Worm (Caenorhabditis elegans) whole organism, young adult: ENCODE measurements around the gene sre-16.

ENCODE experiments used
- B0019.2 ChIP-seq: fragments of 200-800 bp; sonication (Bioruptor generic); conservative IDR thresholded peaks from 2 replicates; pipeline ENCODE4 v1.3.6; 2022; ENCODE audit warnings: missing genetic modification reagents, missing genetic modification characterization, missing compliant biosample characterization
- D2030.7 ChIP-seq: fragments of 200-800 bp; sonication (Bioruptor generic); IDR thresholded peaks from 2 replicates; pipeline ENCODE4 v1.3.6; 2022; ENCODE audit warnings: missing genetic modification reagents, missing genetic modification characterization, missing compliant biosample characterization
- F10E7.11 ChIP-seq: sonication (generic microtip); optimal IDR thresholded peaks from 2 replicates; lab custom pipeline; 2017; ENCODE audit warnings: mild to moderate bottlenecking, missing genetic modification characterization, moderate library complexity, missing compliant biosample characterization
- F55B11.4 ChIP-seq: sonication (generic microtip); optimal IDR thresholded peaks from 2 replicates; lab custom pipeline; 2016; ENCODE audit warnings: missing compliant biosample characterization, missing genetic modification characterization, borderline replicate concordance; ENCODE audit not compliant: insufficient read depth
- F57A8.1 ChIP-seq: fragments of 200-800 bp; sonication (Bioruptor generic); optimal IDR thresholded peaks from 2 replicates; lab custom pipeline; 2018; ENCODE audit warnings: mild to moderate bottlenecking, missing genetic modification characterization, moderate library complexity, missing compliant biosample characterization
- K11D2.4 ChIP-seq: fragments of 200-800 bp; sonication (Bioruptor generic); IDR thresholded peaks from 2 replicates; pipeline ENCODE4 v1.3.6; 2022; ENCODE audit warnings: missing genetic modification reagents, missing genetic modification characterization, missing compliant biosample characterization
- K12H6.12 ChIP-seq: fragments of 200-800 bp; sonication (Bioruptor generic); optimal IDR thresholded peaks from 2 replicates; lab custom pipeline; 2018; ENCODE audit warnings: mild to moderate bottlenecking, missing genetic modification characterization, missing compliant biosample characterization
- T07F8.4 ChIP-seq: sonication (generic microtip); optimal IDR thresholded peaks from 2 replicates; lab custom pipeline; 2016; ENCODE audit warnings: mild to moderate bottlenecking, missing genetic modification characterization, moderate library complexity, missing compliant biosample characterization
- T26A5.8 ChIP-seq: sonication (generic microtip); optimal IDR thresholded peaks from 2 replicates; lab custom pipeline; 2016; ENCODE audit warnings: missing genetic modification characterization, missing compliant biosample characterization
- Y53G8AR.9 ChIP-seq: fragments of 200-800 bp; sonication (Bioruptor generic); conservative IDR thresholded peaks from 2 replicates; pipeline ENCODE4 v1.3.6; 2022; ENCODE audit warnings: missing genetic modification reagents, missing genetic modification characterization, missing compliant biosample characterization
- Y56A3A.18 ChIP-seq: fragments of 200-800 bp; sonication (Bioruptor generic); IDR thresholded peaks from 2 replicates; pipeline ENCODE4 v1.3.6; 2022; ENCODE audit warnings: missing genetic modification reagents, missing genetic modification characterization, missing compliant biosample characterization
- Y79H2A.3 ChIP-seq: fragments of 200-800 bp; sonication (Bioruptor generic); conservative IDR thresholded peaks from 2 replicates; pipeline ENCODE4 v1.3.6; 2022; ENCODE audit warnings: missing genetic modification reagents, missing genetic modification characterization, missing compliant biosample characterization
- Y95B8A.8 ChIP-seq: fragments of 200-800 bp; sonication (Bioruptor generic); IDR thresholded peaks from 2 replicates; pipeline ENCODE4 v1.3.6; 2022; ENCODE audit warnings: missing genetic modification reagents, missing genetic modification characterization, missing compliant biosample characterization
- aptf-2 ChIP-seq: fragments of 200-800 bp; sonication (Bioruptor generic); conservative IDR thresholded peaks from 2 replicates; pipeline ENCODE4 v1.3.6; 2022; ENCODE audit warnings: missing genetic modification reagents, missing genetic modification characterization, missing compliant biosample characterization
- bed-1 ChIP-seq: fragments of 200-800 bp; sonication (Bioruptor generic); IDR thresholded peaks from 2 replicates; pipeline ENCODE4 v1.3.6; 2022; ENCODE audit warnings: missing genetic modification reagents, missing genetic modification characterization, missing compliant biosample characterization
- ceh-40 ChIP-seq: fragments of 200-800 bp; sonication (Bioruptor generic); IDR thresholded peaks from 2 replicates; pipeline ENCODE4 v1.3.6; 2022; ENCODE audit warnings: missing genetic modification characterization, missing compliant biosample characterization
- ceh-58 ChIP-seq: fragments of 200-800 bp; sonication (Bioruptor generic); IDR thresholded peaks from 2 replicates; pipeline ENCODE4 v1.3.6; 2022; ENCODE audit warnings: missing genetic modification characterization, missing compliant biosample characterization
- die-1 ChIP-seq: sonication (generic microtip); optimal IDR thresholded peaks from 2 replicates; lab custom pipeline; 2016; ENCODE audit warnings: missing genotype, mild to moderate bottlenecking, missing genetic modification characterization, missing compliant biosample characterization
- dpff-1 ChIP-seq: sonication (generic microtip); optimal IDR thresholded peaks from 2 replicates; lab custom pipeline; 2017; ENCODE audit warnings: mild to moderate bottlenecking, missing genetic modification characterization, missing compliant biosample characterization
- dpl-1 ChIP-seq: fragments of 150-350 bp; optimal IDR thresholded peaks from 2 replicates; lab custom pipeline; 2014; ENCODE audit warnings: missing biosample characterization, missing genetic modification reagents, missing genetic modification characterization
- efl-1 ChIP-seq: fragments of 150-350 bp; optimal IDR thresholded peaks from 2 replicates; lab custom pipeline; 2014; ENCODE audit warnings: missing biosample characterization, missing genetic modification reagents, missing genetic modification characterization
- egl-18 ChIP-seq: fragments of 200-800 bp; sonication (Bioruptor generic); IDR thresholded peaks from 2 replicates; pipeline ENCODE4 v1.3.6; 2022; ENCODE audit warnings: missing genetic modification reagents, missing genetic modification characterization, missing compliant biosample characterization
- ets-4 ChIP-seq: fragments of 200-800 bp; sonication (Bioruptor generic); optimal IDR thresholded peaks from 2 replicates; lab custom pipeline; 2018; ENCODE audit warnings: mild to moderate bottlenecking, missing genetic modification characterization, missing compliant biosample characterization
- hlh-12 ChIP-seq: sonication (generic microtip); optimal IDR thresholded peaks from 2 replicates; lab custom pipeline; 2016; ENCODE audit warnings: missing genetic modification characterization, missing compliant biosample characterization
- hmg-20 ChIP-seq: fragments of 200-800 bp; sonication (Bioruptor generic); IDR thresholded peaks from 2 replicates; pipeline ENCODE4 v1.3.6; 2022; ENCODE audit warnings: missing genetic modification reagents, missing genetic modification characterization, missing compliant biosample characterization
- lsl-1 ChIP-seq: fragments of 200-800 bp; sonication (Bioruptor generic); optimal IDR thresholded peaks from 2 replicates; lab custom pipeline; 2018; ENCODE audit warnings: mild to moderate bottlenecking, missing genetic modification characterization, moderate library complexity, missing compliant biosample characterization
- mes-4 ChIP-seq: sonication (generic microtip); optimal IDR thresholded peaks from 2 replicates; lab custom pipeline; 2016; ENCODE audit warnings: missing genotype, missing genetic modification characterization, missing compliant biosample characterization
- nfya-2 ChIP-seq: fragments of 200-800 bp; sonication (Bioruptor generic); IDR thresholded peaks from 2 replicates; pipeline ENCODE4 v1.3.6; 2022; ENCODE audit warnings: missing genetic modification reagents, missing genetic modification characterization, missing compliant biosample characterization
- nfyb-1 ChIP-seq: fragments of 200-800 bp; sonication (Bioruptor generic); IDR thresholded peaks from 2 replicates; pipeline ENCODE4 v1.3.6; 2022; ENCODE audit warnings: missing genetic modification reagents, missing genetic modification characterization, missing compliant biosample characterization
- nhr-27 ChIP-seq: fragments of 200-800 bp; sonication (Bioruptor generic); optimal IDR thresholded peaks from 2 replicates; lab custom pipeline; 2018; ENCODE audit warnings: mild to moderate bottlenecking, missing genetic modification characterization, moderate library complexity, missing compliant biosample characterization
- nhr-80 ChIP-seq: sonication (generic microtip); optimal IDR thresholded peaks from 2 replicates; lab custom pipeline; 2016; ENCODE audit warnings: missing genetic modification characterization, missing compliant biosample characterization
- sea-2 ChIP-seq: fragments of 200-800 bp; sonication (Bioruptor generic); IDR thresholded peaks from 2 replicates; pipeline ENCODE4 v1.3.6; 2022; ENCODE audit warnings: missing genetic modification characterization, missing compliant biosample characterization
- somi-1 ChIP-seq: fragments of 200-800 bp; sonication (Bioruptor generic); optimal IDR thresholded peaks from 2 replicates; lab custom pipeline; 2018; ENCODE audit warnings: mild to moderate bottlenecking, missing genetic modification characterization, missing compliant biosample characterization
- sptf-2 ChIP-seq: fragments of 200-800 bp; sonication (Bioruptor generic); optimal IDR thresholded peaks from 2 replicates; lab custom pipeline; 2018; ENCODE audit warnings: mild to moderate bottlenecking, missing genetic modification characterization, missing compliant biosample characterization
- tbp1 ChIP-seq: fragments of 200-800 bp; sonication (Bioruptor generic); optimal IDR thresholded peaks from 2 replicates; lab custom pipeline; 2018; ENCODE audit warnings: mild to moderate bottlenecking, missing genetic modification characterization, missing compliant biosample characterization
- tbx-9 ChIP-seq: sonication (generic microtip); optimal IDR thresholded peaks from 2 replicates; lab custom pipeline; 2016; ENCODE audit warnings: borderline replicate concordance, missing genetic modification characterization, inconsistent platforms, missing compliant biosample characterization
- unc-130 ChIP-seq: sonication (generic microtip); optimal IDR thresholded peaks from 2 replicates; lab custom pipeline; 2016; ENCODE audit warnings: missing genetic modification reagents, missing genetic modification characterization, missing compliant biosample characterization
- xnd-1 ChIP-seq: sonication (generic microtip); optimal IDR thresholded peaks from 2 replicates; lab custom pipeline; 2016; ENCODE audit warnings: missing genotype, missing genetic modification reagents, missing genetic modification characterization, missing compliant biosample characterization
- ztf-26 ChIP-seq: sonication (generic microtip); optimal IDR thresholded peaks from 2 replicates; lab custom pipeline; 2017; ENCODE audit warnings: missing genetic modification characterization, missing compliant biosample characterization
- ztf-28 ChIP-seq: fragments of 200-800 bp; sonication (Bioruptor generic); IDR thresholded peaks from 2 replicates; pipeline ENCODE4 v1.3.6; 2022; ENCODE audit warnings: missing genetic modification reagents, missing genetic modification characterization, missing compliant biosample characterization
- ztf-3 ChIP-seq: fragments of 200-800 bp; sonication (Bioruptor generic); optimal IDR thresholded peaks from 2 replicates; lab custom pipeline; 2018; ENCODE audit warnings: mild to moderate bottlenecking, missing genetic modification characterization, missing compliant biosample characterization

sre-16 gene

ce11 chrIV:12252579-12252978 lies 16.7 kb upstream of the sre-16 start, which contains the start of gene dnj-26:
TSS of gene dnj-26 (minus strand) at chrIV:12252679.
- no peak for TF ChIP-seq D2030.7
- TF ChIP-seq ets-4 (GFP tag; lab: Kevin White, UChicago), result no peak
- no peak for TF ChIP-seq dpff-1 (tag; lab: Kevin White, UChicago)
- no peak for TF ChIP-seq xnd-1
- no peak for TF ChIP-seq ztf-3
- no peak for TF ChIP-seq F10E7.11 (tag; lab: Kevin White, UChicago)
- no peak for TF ChIP-seq T26A5.8
- no peak for TF ChIP-seq hmg-20
- no peak for TF ChIP-seq Y53G8AR.9 (GFP tag; lab: Robert Waterston, UW)
- no peak for TF ChIP-seq sptf-2 (GFP tag; lab: Kevin White, UChicago)
- TF ChIP-seq nfya-2 (GFP tag; lab: Robert Waterston, UW), result no peak
- no peak for TF ChIP-seq egl-18

ce11 chrIV:12244706-12245105 lies 8.8 kb upstream of the sre-16 start, which contains the start of gene sre-15:
TSS of gene sre-15 (minus strand) at chrIV:12244806.
- TF ChIP-seq ztf-26 (tag; lab: Kevin White, UChicago), result no peak
- TF ChIP-seq K12H6.12 (tag; lab: Kevin White, UChicago), result no peak
- no peak for TF ChIP-seq F55B11.4 (tag; lab: Kevin White, UChicago)
- TF ChIP-seq nhr-80 (tag; lab: Kevin White, UChicago), result no peak
- TF ChIP-seq sptf-2 (GFP tag; lab: Kevin White, UChicago), result no peak
- TF ChIP-seq ztf-28 (GFP tag; lab: Robert Waterston, UW), result no peak
- TF ChIP-seq B0019.2 (GFP tag; lab: Robert Waterston, UW), result no peak

ce11 chrIV:12238851-12239250 lies 2.9 kb upstream of the sre-16 start, which contains the start of gene sre-19:
TSS of gene sre-19 (minus strand) at chrIV:12238951.
- TF ChIP-seq Y79H2A.3 (no peak), hlh-12 (no peak), ceh-40 (GFP tag; lab: Robert Waterston, UW) (no peak), ceh-58 (GFP tag; lab: Robert Waterston, UW) (no peak), aptf-2 (no peak), mes-4 (no peak), T07F8.4 (tag; lab: Kevin White, UChicago) (no peak), dpl-1 (no peak), somi-1 (GFP tag; lab: Kevin White, UChicago) (no peak), tbp1 (GFP tag; lab: Kevin White, UChicago) (no peak), ztf-28 (GFP tag; lab: Robert Waterston, UW) (no peak), unc-130 (GFP tag; lab: Kevin White, UChicago) (no peak), efl-1 (GFP tag; lab: Kevin White, UChicago) (no peak), die-1 (tag; lab: Kevin White, UChicago) (no peak), nfyb-1 (GFP tag; lab: Robert Waterston, UW) (no peak), Y56A3A.18 (GFP tag; lab: Robert Waterston, UW) (no peak), K12H6.12 (tag; lab: Kevin White, UChicago) (no peak)
- TF ChIP-seq, all 124 proteins: peak for 0

- TF ChIP-seq F57A8.1, result no peak
- TF ChIP-seq T07F8.4 (tag; lab: Kevin White, UChicago), result no peak
- no peak for TF ChIP-seq Y56A3A.18 (GFP tag; lab: Robert Waterston, UW)
- no peak for TF ChIP-seq lsl-1 (GFP tag; lab: Kevin White, UChicago)
- no peak for TF ChIP-seq bed-1 (GFP tag; lab: Robert Waterston, UW)
- no peak for TF ChIP-seq ztf-26 (tag; lab: Kevin White, UChicago)
- no peak for TF ChIP-seq D2030.7
- no peak for TF ChIP-seq nhr-27 (tag; lab: Kevin White, UChicago)
- TF ChIP-seq sea-2 (GFP tag; lab: Robert Waterston, UW), result no peak
- TF ChIP-seq F55B11.4 (tag; lab: Kevin White, UChicago), result no peak
- TF ChIP-seq ceh-58 (GFP tag; lab: Robert Waterston, UW), result no peak
- TF ChIP-seq tbx-9, result no peak
- no peak for TF ChIP-seq Y95B8A.8 (GFP tag; lab: Robert Waterston, UW)
- no peak for TF ChIP-seq K11D2.4 (GFP tag; lab: Robert Waterston, UW)
Observed at ce11 chrIV:12229679-12230078, 6.2 kb downstream of the sre-16 start, which contains the start of gene sre-18. TSS of gene sre-18 (minus strand) at chrIV:12229779.
